Worm (Caenorhabditis elegans) whole organism, L2 larva: Measurements from ENCODE around the gene srbc-2.
A peak's percentile ranks its signal among the peaks of the same experiment; 100 is the strongest.
"Not testable (repeated sequence)": the region's sequence is repeated elsewhere in the genome, so short reads cannot be mapped to it uniquely, and the experiment has no call there.

ENCODE experiments used
- Y55F3AM.14 ChIP-seq: fragments of 200-800 bp; sonication (Bioruptor generic); optimal IDR thresholded peaks from 2 replicates; lab custom pipeline; 2018; ENCODE audit warnings: mild to moderate bottlenecking, missing genetic modification characterization, missing compliant biosample characterization
- ama-1 ChIP-seq: fragments of 150-350 bp; optimal IDR thresholded peaks from 2 replicates; lab custom pipeline; 2018; ENCODE audit warnings: inconsistent platforms
- blmp-1 ChIP-seq: sonication (generic microtip); optimal IDR thresholded peaks from 2 replicates; lab custom pipeline; 2017; ENCODE audit warnings: missing genetic modification characterization, mild to moderate bottlenecking, missing compliant biosample characterization, antibody characterized with exemption, moderate library complexity; ENCODE audit not compliant: insufficient read depth
- ceh-82 ChIP-seq: fragments of 150-350 bp; optimal IDR thresholded peaks from 2 replicates; lab custom pipeline; 2014; ENCODE audit warnings: missing biosample characterization, missing genetic modification characterization
- dmd-4 ChIP-seq: sonication (generic microtip); optimal IDR thresholded peaks from 2 replicates; lab custom pipeline; 2017; ENCODE audit warnings: missing biosample characterization, missing genetic modification characterization
- egl-27 ChIP-seq: sonication (generic microtip); optimal IDR thresholded peaks from 3 replicates; lab custom pipeline; 2017; ENCODE audit warnings: missing biosample characterization, missing genetic modification reagents, missing genetic modification characterization
- elt-3 ChIP-seq: sonication (generic microtip); optimal IDR thresholded peaks from 2 replicates; lab custom pipeline; 2017; ENCODE audit warnings: missing biosample characterization, missing genetic modification characterization
- lin-11 ChIP-seq: fragments of 150-350 bp; sonication (generic microtip); optimal IDR thresholded peaks from 2 replicates; lab custom pipeline; 2014; ENCODE audit warnings: missing biosample characterization, missing genetic modification characterization, inconsistent platforms, mixed read lengths
- lin-13 ChIP-seq: fragments of 150-350 bp; optimal IDR thresholded peaks from 2 replicates; lab custom pipeline; 2014; ENCODE audit warnings: missing biosample characterization, missing genetic modification reagents, missing genetic modification characterization
- lsy-2 ChIP-seq, 2 experiments: fragments of 150-350 bp in 1 of 2; sonication (generic microtip) in 1 of 2; optimal IDR thresholded peaks; 2 replicates each; lab custom pipeline; 2014 to 2017; ENCODE audit warnings: missing biosample characterization in 2 of 2, missing genetic modification characterization in 2 of 2
- mab-5 ChIP-seq: fragments of 150-350 bp; optimal IDR thresholded peaks from 2 replicates; lab custom pipeline; 2014; ENCODE audit warnings: missing biosample characterization, missing genetic modification characterization
- mbf-1 ChIP-seq: sonication (generic microtip); optimal IDR thresholded peaks from 2 replicates; lab custom pipeline; 2017; ENCODE audit warnings: missing biosample characterization, missing genetic modification characterization
- mdl-1 ChIP-seq, 2 experiments: fragments of 150-350 bp in 1 of 2; sonication (generic microtip) in 1 of 2; optimal IDR thresholded peaks; 2 replicates each; lab custom pipeline; 2017; ENCODE audit warnings: missing biosample characterization in 2 of 2, missing genetic modification characterization in 2 of 2
- nhr-10 ChIP-seq: sonication (generic microtip); optimal IDR thresholded peaks from 2 replicates; lab custom pipeline; 2017; ENCODE audit warnings: missing biosample characterization, missing genetic modification characterization
- nhr-11 ChIP-seq: fragments of 150-350 bp; optimal IDR thresholded peaks from 2 replicates; lab custom pipeline; 2014; ENCODE audit warnings: missing biosample characterization, missing genetic modification characterization
- nhr-21 ChIP-seq: fragments of 150-350 bp; optimal IDR thresholded peaks from 2 replicates; lab custom pipeline; 2014; ENCODE audit warnings: missing biosample characterization, missing genetic modification characterization
- nhr-23 ChIP-seq: fragments of 150-350 bp; optimal IDR thresholded peaks from 2 replicates; lab custom pipeline; 2014; ENCODE audit warnings: missing biosample characterization, missing genetic modification reagents, missing genetic modification characterization
- nhr-237 ChIP-seq: fragments of 150-350 bp; optimal IDR thresholded peaks from 2 replicates; lab custom pipeline; 2014; ENCODE audit warnings: missing biosample characterization, missing genetic modification characterization
- nhr-25 ChIP-seq: fragments of 150-350 bp; sonication (generic microtip); optimal IDR thresholded peaks from 3 replicates; lab custom pipeline; 2014; ENCODE audit warnings: missing biosample characterization, missing genetic modification characterization
- nhr-6 ChIP-seq: fragments of 150-350 bp; optimal IDR thresholded peaks from 2 replicates; lab custom pipeline; 2014; ENCODE audit warnings: missing biosample characterization, missing genetic modification characterization
- sem-4 ChIP-seq: fragments of 150-350 bp; optimal IDR thresholded peaks from 2 replicates; lab custom pipeline; 2014; ENCODE audit warnings: missing biosample characterization, missing genetic modification reagents, missing genetic modification characterization
- sma-9 ChIP-seq, 2 experiments: fragments of 150-350 bp in 1 of 2; sonication (generic microtip) in 1 of 2; optimal IDR thresholded peaks; 2 replicates each; lab custom pipeline; 2014 to 2016; ENCODE audit warnings: missing genetic modification characterization in 2 of 2, mild to moderate bottlenecking in 1 of 2, missing biosample characterization in 1 of 2, missing compliant biosample characterization in 1 of 2, missing genetic modification reagents in 1 of 2, moderate library complexity in 1 of 2
- snpc-4 ChIP-seq: fragments of 150-350 bp; optimal IDR thresholded peaks from 2 replicates; lab custom pipeline; 2014; ENCODE audit warnings: missing biosample characterization, missing genetic modification characterization
- unc-55 ChIP-seq: fragments of 150-350 bp; sonication (generic microtip); optimal IDR thresholded peaks from 3 replicates; lab custom pipeline; 2014; ENCODE audit warnings: missing biosample characterization, missing genetic modification reagents, missing genetic modification characterization
- unc-62 ChIP-seq: fragments of 150-350 bp; optimal IDR thresholded peaks from 2 replicates; lab custom pipeline; 2014; ENCODE audit warnings: missing biosample characterization, missing genetic modification reagents, missing genetic modification characterization
- zag-1 ChIP-seq: fragments of 150-350 bp; optimal IDR thresholded peaks from 2 replicates; lab custom pipeline; 2014; ENCODE audit warnings: missing biosample characterization, missing genetic modification characterization
- ztf-1 ChIP-seq: fragments of 200-800 bp; sonication (Bioruptor generic); conservative IDR thresholded peaks from 2 replicates; pipeline ENCODE4 v1.3.6; 2022; ENCODE audit warnings: missing genetic modification characterization, missing compliant biosample characterization
- ztf-11 ChIP-seq: sonication (generic microtip); optimal IDR thresholded peaks from 2 replicates; lab custom pipeline; 2017; ENCODE audit warnings: missing biosample characterization, missing genetic modification characterization
- ztf-4 ChIP-seq: fragments of 150-350 bp; optimal IDR thresholded peaks from 2 replicates; lab custom pipeline; 2014; ENCODE audit warnings: missing biosample characterization, missing genetic modification characterization

The srbc-2 gene

DNA sequence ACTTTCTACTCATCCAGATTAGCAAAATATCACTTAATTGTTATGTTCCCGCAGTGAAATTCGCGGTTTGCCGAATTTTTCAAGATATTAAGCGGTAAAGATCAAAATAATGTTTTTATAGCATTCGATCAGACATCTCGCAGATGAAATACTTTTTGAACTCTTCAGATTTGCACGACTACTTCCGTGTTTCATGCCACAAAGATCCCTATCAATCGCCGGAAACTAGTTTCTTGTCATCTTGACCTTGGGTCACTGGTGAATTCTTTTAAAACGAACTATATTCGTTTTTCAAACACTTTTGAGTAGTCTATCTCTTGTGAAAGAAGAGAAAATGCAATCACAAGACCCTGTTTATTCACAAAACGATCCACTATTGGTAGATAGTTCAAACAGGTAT lies 36.1 kb upstream of the srbc-2 start, which contains the start of gene txt-11:
txt-11 (plus strand) TSS at position 301 of the 400 bp plus-strand sequence.
- no peak for TF ChIP-seq nhr-23 (tag; lab: Kevin White, UChicago)
- TF ChIP-seq sma-9 (GFP tag; optimal IDR thresholded peaks at IDR 0.05; lab: Kevin White, UChicago), result peak; percentile 64
- no peak for TF ChIP-seq sma-9 (tag; optimal IDR thresholded peaks at IDR 0.05; lab: Kevin White, UChicago)
- TF ChIP-seq, all 48 proteins: peak for 1

DNA sequence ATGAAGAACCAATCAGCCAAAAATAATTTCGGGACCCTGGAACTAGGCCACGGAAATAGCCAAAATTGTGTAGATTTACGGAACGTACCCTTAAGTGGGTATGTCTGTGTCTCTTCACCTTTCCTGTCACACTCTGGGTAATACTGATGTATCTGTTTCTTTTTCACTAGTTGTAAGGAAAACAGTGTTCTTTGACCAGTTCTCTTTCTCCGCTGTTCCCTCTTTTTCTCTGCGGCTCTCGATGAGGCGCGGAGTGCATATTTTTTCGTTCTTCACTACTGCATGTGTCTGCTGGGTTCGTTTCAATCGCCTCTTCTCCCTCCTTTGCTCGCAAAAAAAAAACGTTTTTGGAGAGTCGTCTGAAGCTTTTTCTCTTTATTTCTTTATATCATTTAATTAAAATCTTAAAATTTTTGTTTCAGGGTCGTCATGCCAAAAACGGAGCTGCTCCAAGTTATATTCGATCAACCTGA lies 33.3 kb upstream of the srbc-2 start, which contains the start of gene arrd-22:
arrd-22 (plus strand) TSS at position 423 of the 473 bp plus-strand sequence.
- TF ChIP-seq mdl-1 (tag; optimal IDR thresholded peaks at IDR 0.05; lab: Kevin White, UChicago) (peak in 1 of 2 experiments; percentile 25), sma-9 (GFP tag; optimal IDR thresholded peaks at IDR 0.05; lab: Kevin White, UChicago) (peak; percentile 95), sma-9 (tag; optimal IDR thresholded peaks at IDR 0.05; lab: Kevin White, UChicago) (no peak), unc-62 (GFP tag; lab: Kevin White, UChicago) (no peak), dmd-4 (tag; lab: Kevin White, UChicago) (no peak), ztf-11 (tag; lab: Kevin White, UChicago) (no peak), unc-55 (GFP tag; lab: Kevin White, UChicago) (peak; percentile 24), egl-27 (tag; lab: Kevin White, UChicago) (peak; percentile 8), zag-1 (tag; lab: Kevin White, UChicago) (no peak), sem-4 (tag; lab: Kevin White, UChicago) (no peak), nhr-237 (tag; lab: Kevin White, UChicago) (no peak), lin-11 (tag; lab: Kevin White, UChicago) (no peak)

DNA sequence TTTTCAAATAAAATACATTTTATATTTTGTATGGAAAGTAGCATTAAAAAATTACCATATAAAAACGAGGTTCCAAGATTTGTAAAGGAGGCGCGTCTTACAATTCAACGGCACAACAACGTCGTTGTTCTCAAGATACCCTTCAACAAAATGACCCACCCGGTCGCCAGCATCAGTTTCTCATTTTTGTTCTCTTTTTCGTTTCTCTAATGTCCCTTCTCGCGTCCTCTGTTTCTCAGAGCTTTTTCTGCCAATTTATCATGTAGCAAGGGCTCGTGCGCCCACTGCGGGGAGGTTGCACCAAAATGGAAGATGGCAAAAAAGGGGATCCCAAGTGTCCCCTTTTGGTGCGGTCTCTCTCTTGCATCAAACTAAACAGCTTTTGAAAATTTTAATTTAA lies 32.6 kb upstream of the srbc-2 start:
- TF ChIP-seq nhr-25 (tag; lab: Kevin White, UChicago), result no peak
- no peak for TF ChIP-seq ztf-1 (GFP tag; lab: Robert Waterston, UW)
- TF ChIP-seq unc-62 (GFP tag; lab: Kevin White, UChicago), result no peak
- no peak for TF ChIP-seq ceh-82 (tag; lab: Kevin White, UChicago)
- TF ChIP-seq dmd-4 (tag; lab: Kevin White, UChicago), result no peak
- peak; percentile 33 for TF ChIP-seq zag-1 (tag; lab: Kevin White, UChicago)
- no peak for TF ChIP-seq ama-1
- TF ChIP-seq elt-3 (tag; lab: Kevin White, UChicago), result no peak

DNA sequence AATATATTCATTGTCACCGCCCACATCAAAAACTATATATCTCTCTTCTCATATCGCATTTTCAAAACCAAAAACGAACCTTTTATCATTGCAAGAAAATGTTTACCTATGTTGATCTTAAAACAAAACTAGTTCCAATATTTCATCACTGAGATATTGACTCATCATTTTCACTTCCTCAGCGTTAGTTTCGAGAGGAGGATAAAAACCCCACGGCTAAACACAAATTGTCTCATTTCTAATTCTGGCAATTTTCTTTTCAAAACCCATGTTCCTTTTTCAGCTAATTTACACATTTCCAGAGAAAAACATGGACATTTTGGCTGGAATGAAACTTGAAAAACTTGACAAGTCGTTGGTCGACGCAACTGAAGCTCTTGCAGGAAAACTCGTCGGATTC lies 31.7 kb upstream of the srbc-2 start, which contains the start of gene T20D4.7:
T20D4.7 (plus strand) TSS at position 301 of the 400 bp plus-strand sequence.
- TF ChIP-seq mdl-1 (tag; optimal IDR thresholded peaks at IDR 0.05; lab: Kevin White, UChicago) (no peak), ztf-4 (tag; lab: Kevin White, UChicago) (no peak), nhr-25 (tag; lab: Kevin White, UChicago) (no peak), mab-5 (tag; lab: Kevin White, UChicago) (no peak), lin-13 (no peak), nhr-6 (tag; lab: Kevin White, UChicago) (no peak), nhr-237 (tag; lab: Kevin White, UChicago) (no peak), Y55F3AM.14 (no peak), ceh-82 (tag; lab: Kevin White, UChicago) (no peak), nhr-21 (no peak), mbf-1 (no peak), blmp-1 (tag; lab: Kevin White, UChicago) (no peak), ztf-1 (GFP tag; lab: Robert Waterston, UW) (no peak), nhr-11 (tag; lab: Kevin White, UChicago) (no peak), lsy-2 (tag; optimal IDR thresholded peaks at IDR 0.05; lab: Kevin White, UChicago) (no peak), unc-62 (GFP tag; lab: Kevin White, UChicago) (no peak), lin-11 (tag; lab: Kevin White, UChicago) (no peak), unc-55 (GFP tag; lab: Kevin White, UChicago) (no peak), snpc-4 (tag; lab: Kevin White, UChicago) (no peak)

ce11 chrV:3399952-3400351 lies 23.1 kb upstream of the srbc-2 start, which contains the start of gene T20D4.10:
Gene T20D4.10, plus strand, starts transcription at chrV:3400252.
- not testable (repeated sequence) for TF ChIP-seq ceh-82, nhr-10, blmp-1 (tag; lab: Kevin White, UChicago)
